Fruit fly (Drosophila melanogaster) whole organism, embryonic: ENCODE results near the gene CG8891.

Experiments used
- Ada2b ChIP-seq: fragments of 200-800 bp; sonication (Bioruptor generic); IDR thresholded peaks from 2 replicates; pipeline ENCODE4 v1.3.6; 2022; ENCODE audit warnings: missing biosample characterization, missing genetic modification characterization
- BEAF-32 ChIP-seq: fragments of 200-800 bp; sonication (Bioruptor generic); optimal IDR thresholded peaks from 3 replicates; lab custom pipeline; 2017; ENCODE audit warnings: missing biosample characterization, missing genetic modification characterization, mild to moderate bottlenecking, moderate library complexity, missing genetic modification reagents
- Blimp-1 ChIP-seq: fragments of 200-800 bp; sonication (Bioruptor generic); optimal IDR thresholded peaks from 3 replicates; lab custom pipeline; 2018; ENCODE audit warnings: missing biosample characterization, missing genetic modification characterization, mild to moderate bottlenecking, moderate library complexity, missing genetic modification reagents
- CG10274 ChIP-seq: fragments of 200-800 bp; sonication (Bioruptor generic); optimal IDR thresholded peaks from 3 replicates; lab custom pipeline; 2017; ENCODE audit warnings: missing biosample characterization, mild to moderate bottlenecking, missing genetic modification characterization
- CG10654 ChIP-seq: fragments of 200-800 bp; sonication (Bioruptor generic); optimal IDR thresholded peaks from 2 replicates; lab custom pipeline; 2016; ENCODE audit warnings: missing biosample characterization, missing genetic modification characterization
- CG12391 ChIP-seq: fragments of 200-800 bp; sonication (Bioruptor generic); optimal IDR thresholded peaks from 3 replicates; lab custom pipeline; 2018; ENCODE audit warnings: missing biosample characterization, mild to moderate bottlenecking, missing genetic modification characterization, moderate library complexity
- CG13424 ChIP-seq: fragments of 200-800 bp; sonication (Bioruptor generic); optimal IDR thresholded peaks from 2 replicates; lab custom pipeline; 2019; ENCODE audit warnings: missing biosample characterization, mild to moderate bottlenecking, missing genetic modification characterization, moderate library complexity
- CG13894 ChIP-seq: fragments of 200-800 bp; sonication (Bioruptor generic); optimal IDR thresholded peaks from 3 replicates; lab custom pipeline; 2018; ENCODE audit warnings: missing biosample characterization, mild to moderate bottlenecking, missing genetic modification characterization, moderate library complexity
- CG14050 ChIP-seq: fragments of 200-800 bp; sonication (Bioruptor generic); IDR thresholded peaks from 3 replicates; pipeline ENCODE4 v1.3.6; 2022; ENCODE audit warnings: missing biosample characterization, missing genetic modification characterization
- CG14860 ChIP-seq: fragments of 200-800 bp; sonication (Bioruptor generic); IDR thresholded peaks from 3 replicates; pipeline ENCODE4 v1.3.6; 2022; ENCODE audit warnings: missing biosample characterization, missing genetic modification characterization; ENCODE audit not compliant: partially characterized antibody
- CG17359 ChIP-seq: fragments of 200-800 bp; sonication (Bioruptor generic); optimal IDR thresholded peaks from 3 replicates; lab custom pipeline; 2018; ENCODE audit warnings: missing biosample characterization, mild to moderate bottlenecking, missing genetic modification characterization, moderate library complexity
- CG2678 ChIP-seq: fragments of 200-800 bp; sonication (Bioruptor generic); optimal IDR thresholded peaks from 3 replicates; lab custom pipeline; 2019; ENCODE audit warnings: missing biosample characterization, mild to moderate bottlenecking, missing genetic modification characterization, moderate library complexity
- CG31224 ChIP-seq: fragments of 200-800 bp; sonication (Bioruptor generic); IDR thresholded peaks from 2 replicates; pipeline ENCODE4 v1.3.6; 2022; ENCODE audit warnings: missing biosample characterization, missing genetic modification characterization
- CG3163 ChIP-seq: fragments of 200-800 bp; sonication (Bioruptor generic); optimal IDR thresholded peaks from 3 replicates; lab custom pipeline; 2016; ENCODE audit warnings: missing biosample characterization, missing genetic modification characterization
- CG4404 ChIP-seq: fragments of 200-800 bp; sonication (Bioruptor generic); IDR thresholded peaks from 2 replicates; pipeline ENCODE4 v1.3.6; 2022; ENCODE audit warnings: missing biosample characterization, missing genetic modification characterization
- CG7271 ChIP-seq: fragments of 200-800 bp; sonication (Bioruptor generic); optimal IDR thresholded peaks from 2 replicates; lab custom pipeline; 2018; ENCODE audit warnings: missing biosample characterization, mild to moderate bottlenecking, missing genetic modification characterization, moderate library complexity
- CG7357 ChIP-seq: fragments of 200-800 bp; sonication (Bioruptor generic); IDR thresholded peaks from 3 replicates; pipeline ENCODE4 v1.3.6; 2022; ENCODE audit warnings: missing biosample characterization, missing genetic modification characterization
- CG7928 ChIP-seq: fragments of 200-800 bp; sonication (Bioruptor generic); optimal IDR thresholded peaks from 2 replicates; lab custom pipeline; 2017; ENCODE audit warnings: missing biosample characterization, mild to moderate bottlenecking, missing genetic modification characterization
- Camta ChIP-seq: fragments of 200-800 bp; sonication (Bioruptor generic); optimal IDR thresholded peaks from 2 replicates; lab custom pipeline; 2016; ENCODE audit warnings: missing biosample characterization, missing genetic modification characterization
- Dfd ChIP-seq, 2 experiments: fragments of >200 bp; optimal IDR thresholded peaks; 2 replicates each; lab custom pipeline; 2017; ENCODE audit warnings: missing biosample characterization in 2 of 2, missing genetic modification characterization in 2 of 2
- Fer1 ChIP-seq: fragments of 200-800 bp; sonication (Bioruptor generic); optimal IDR thresholded peaks from 2 replicates; lab custom pipeline; 2017; ENCODE audit warnings: missing biosample characterization, mild to moderate bottlenecking, missing genetic modification characterization
- Gug ChIP-seq: fragments of 200-800 bp; sonication (Bioruptor generic); IDR thresholded peaks from 4 replicates; pipeline ENCODE4 v1.3.6; 2022; ENCODE audit warnings: missing biosample characterization, missing genetic modification characterization
- H2.0 ChIP-seq: fragments of 200-800 bp; sonication (Bioruptor generic); IDR thresholded peaks from 2 replicates; pipeline ENCODE4 v1.3.6; 2022; ENCODE audit warnings: missing biosample characterization, missing genetic modification characterization
- Hey ChIP-seq: fragments of 200-800 bp; sonication (Bioruptor generic); optimal IDR thresholded peaks from 3 replicates; lab custom pipeline; 2018; ENCODE audit warnings: missing biosample characterization, mild to moderate bottlenecking, missing genetic modification characterization
- Hr3 ChIP-seq: fragments of 200-800 bp; sonication (Bioruptor generic); optimal IDR thresholded peaks from 3 replicates; lab custom pipeline; 2016; ENCODE audit warnings: missing biosample characterization, missing genetic modification characterization
- PHDP ChIP-seq: fragments of 200-800 bp; sonication (Bioruptor generic); optimal IDR thresholded peaks from 3 replicates; lab custom pipeline; 2018; ENCODE audit warnings: missing biosample characterization, mild to moderate bottlenecking, missing genetic modification characterization, moderate library complexity
- Ptx1 ChIP-seq: fragments of 200-800 bp; sonication (Bioruptor generic); IDR thresholded peaks from 2 replicates; pipeline ENCODE4 v1.3.6; 2022; ENCODE audit warnings: missing biosample characterization, missing genetic modification characterization
- al ChIP-seq: fragments of 200-800 bp; sonication (Bioruptor generic); IDR thresholded peaks from 2 replicates; pipeline ENCODE4 v1.3.6; 2022; ENCODE audit warnings: missing biosample characterization, missing genetic modification characterization
- ara ChIP-seq: fragments of 200-800 bp; sonication (Bioruptor generic); IDR thresholded peaks from 2 replicates; pipeline ENCODE4 v1.3.6; 2022; ENCODE audit warnings: missing biosample characterization, missing genetic modification characterization
- bab2 ChIP-seq: fragments of 200-800 bp; sonication (Bioruptor generic); optimal IDR thresholded peaks from 2 replicates; lab custom pipeline; 2016; ENCODE audit warnings: missing biosample characterization, missing genetic modification characterization
- bigmax ChIP-seq: fragments of 200-800 bp; sonication (Bioruptor generic); optimal IDR thresholded peaks from 2 replicates; lab custom pipeline; 2018; ENCODE audit warnings: missing biosample characterization, mild to moderate bottlenecking, missing genetic modification characterization
- btn ChIP-seq: fragments of 200-800 bp; sonication (Bioruptor generic); optimal IDR thresholded peaks from 2 replicates; lab custom pipeline; 2016; ENCODE audit warnings: missing biosample characterization, missing genetic modification characterization
- cad ChIP-seq: fragments of >200 bp; optimal IDR thresholded peaks from 2 replicates; lab custom pipeline; 2017; ENCODE audit warnings: missing biosample characterization, missing genetic modification characterization
- cas ChIP-seq: fragments of 200-800 bp; sonication (Bioruptor generic); IDR thresholded peaks from 2 replicates; pipeline ENCODE4 v1.3.6; 2022; ENCODE audit warnings: missing biosample characterization, missing genetic modification characterization
- dati ChIP-seq: fragments of 200-800 bp; sonication (Bioruptor generic); IDR thresholded peaks from 2 replicates; pipeline ENCODE4 v1.3.6; 2022; ENCODE audit warnings: missing biosample characterization, missing genetic modification characterization
- en ChIP-seq: fragments of 200-800 bp; sonication (Bioruptor generic); optimal IDR thresholded peaks from 2 replicates; lab custom pipeline; 2016; ENCODE audit warnings: missing biosample characterization, missing genetic modification characterization
- ewg ChIP-seq: fragments of 200-800 bp; sonication (Bioruptor generic); optimal IDR thresholded peaks from 3 replicates; lab custom pipeline; 2017; ENCODE audit warnings: mild to moderate bottlenecking, missing biosample characterization, missing genetic modification reagents, missing genetic modification characterization
- fd64A ChIP-seq: fragments of 200-800 bp; sonication (Bioruptor generic); optimal IDR thresholded peaks from 3 replicates; lab custom pipeline; 2018; ENCODE audit warnings: missing biosample characterization, mild to moderate bottlenecking, missing genetic modification characterization
- her ChIP-seq: fragments of 200-800 bp; sonication (Bioruptor generic); optimal IDR thresholded peaks from 2 replicates; lab custom pipeline; 2016; ENCODE audit warnings: missing biosample characterization, missing genetic modification characterization
- lilli ChIP-seq: fragments of 200-800 bp; sonication (Bioruptor generic); optimal IDR thresholded peaks from 3 replicates; lab custom pipeline; 2016; ENCODE audit warnings: missing biosample characterization, missing genetic modification characterization
- luna ChIP-seq: fragments of 200-800 bp; sonication (Bioruptor generic); optimal IDR thresholded peaks from 2 replicates; lab custom pipeline; 2016; ENCODE audit warnings: missing biosample characterization, missing genetic modification characterization
- maf-S ChIP-seq: fragments of 200-800 bp; sonication (Bioruptor generic); optimal IDR thresholded peaks from 2 replicates; lab custom pipeline; 2016; ENCODE audit warnings: missing biosample characterization, missing genetic modification characterization
- nom ChIP-seq: fragments of 200-800 bp; sonication (Bioruptor generic); optimal IDR thresholded peaks from 2 replicates; lab custom pipeline; 2017; ENCODE audit warnings: missing biosample characterization, missing genetic modification characterization, mild to moderate bottlenecking, moderate library complexity, missing genetic modification reagents
- odd ChIP-seq: fragments of 200-800 bp; sonication (Bioruptor generic); optimal IDR thresholded peaks from 2 replicates; lab custom pipeline; 2017; ENCODE audit warnings: missing biosample characterization, mild to moderate bottlenecking, missing genetic modification characterization
- prd ChIP-seq, 3 experiments: fragments of >200 bp in 2 of 3; fragments of 200-800 bp in 1 of 3; sonication (Bioruptor generic) in 1 of 3; optimal IDR thresholded peaks in 2 of 3; IDR thresholded peaks in 1 of 3; 2 replicates in 2 of 3; 3 replicates in 1 of 3; pipeline versions ENCODE4 v1.3.6 to Lab custom; 2017 to 2022; ENCODE audit warnings: missing biosample characterization in 1 of 3, missing genetic modification characterization in 1 of 3
- schlank ChIP-seq: fragments of 200-800 bp; sonication (Bioruptor generic); optimal IDR thresholded peaks from 2 replicates; lab custom pipeline; 2018; ENCODE audit warnings: missing biosample characterization, mild to moderate bottlenecking, missing genetic modification characterization
- stwl ChIP-seq: fragments of 200-800 bp; sonication (Bioruptor generic); optimal IDR thresholded peaks from 3 replicates; lab custom pipeline; 2018; ENCODE audit warnings: missing biosample characterization, mild to moderate bottlenecking, missing genetic modification characterization, moderate library complexity
- tap ChIP-seq: fragments of 200-800 bp; optimal IDR thresholded peaks from 3 replicates; lab custom pipeline; 2019; ENCODE audit warnings: missing biosample characterization, mild to moderate bottlenecking, missing genetic modification characterization, moderate library complexity
- ttk ChIP-seq: fragments of 200-800 bp; sonication (Bioruptor generic); IDR thresholded peaks from 2 replicates; pipeline ENCODE4 v2.1.2; 2022; ENCODE audit warnings: missing biosample characterization, missing genetic modification characterization

The CG8891 gene

DNA sequence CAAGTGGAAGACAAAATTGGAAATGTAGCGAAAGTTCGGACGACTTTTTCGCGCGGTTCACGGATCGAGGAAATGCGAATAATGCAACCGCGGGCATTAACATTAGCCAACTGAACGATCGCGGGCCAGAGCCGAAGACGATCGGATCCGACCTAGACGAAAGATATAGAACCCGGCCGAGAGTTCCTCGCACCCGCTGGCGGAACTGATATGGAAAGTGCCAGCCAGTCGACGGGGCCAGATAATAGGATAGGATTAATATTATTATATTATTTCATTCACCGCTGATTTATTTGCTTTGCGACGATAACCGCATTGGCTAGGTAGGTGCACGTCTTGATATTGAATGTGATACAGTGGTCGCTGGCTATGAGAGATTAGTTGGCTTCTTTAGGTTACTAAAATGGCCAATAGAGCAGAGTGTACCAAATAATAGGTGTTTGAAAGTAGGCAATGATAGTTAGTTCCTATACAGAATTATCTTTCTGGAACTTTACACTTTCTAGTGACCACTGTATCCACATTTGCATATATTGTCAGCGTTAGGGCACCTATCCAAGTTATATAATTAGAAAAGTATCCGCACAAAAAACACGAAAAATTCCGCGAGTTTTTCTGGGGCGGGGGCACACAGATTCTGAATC, 20.3 kb upstream of the CG8891 start (continued):
- TF ChIP-seq Fer1 (GFP tag; lab: Kevin White, UChicago), result peak; percentile 41
- TF ChIP-seq Ada2b (GFP tag; lab: Robert Waterston, UW), result peak; percentile 76
- TF ChIP-seq prd (optimal IDR thresholded peaks at IDR 0.05; lab: Kevin White, UChicago), result no peak
- TF ChIP-seq prd (GFP tag; IDR thresholded peaks at IDR 0.05; lab: Robert Waterston, UW), result peak; percentile 87
- TF ChIP-seq Dfd (GFP tag; optimal IDR thresholded peaks at IDR 0.05; lab: Kevin White, UChicago), result no peak
- TF ChIP-seq CG10654 (GFP tag; lab: Kevin White, UChicago), result peak; percentile 21
- 0 out of 2 replicates have a peak, but pooled peaks have one; percentile 49 for TF ChIP-seq dati (GFP tag; lab: Robert Waterston, UW)
- peak; percentile 52 for TF ChIP-seq schlank (tag; lab: Kevin White, UChicago)
- TF ChIP-seq lilli (GFP tag; lab: Kevin White, UChicago), result peak; percentile 67
- TF ChIP-seq ttk (GFP tag; lab: Robert Waterston, UW), result peak; percentile 72; the same call in 1 of the 2 replicates
- TF ChIP-seq ewg (GFP tag; lab: Kevin White, UChicago), result peak; percentile 41
- no peak for TF ChIP-seq cas
- TF ChIP-seq bab2 (GFP tag; lab: Kevin White, UChicago), result peak; percentile 50
- TF ChIP-seq Hey (tag; lab: Kevin White, UChicago), result peak; percentile 4
- no peak for TF ChIP-seq cad (GFP tag; lab: Kevin White, UChicago)
- no peak for TF ChIP-seq nom (GFP tag; lab: Kevin White, UChicago)
- TF ChIP-seq CG17359, result peak; percentile 78
- peak; percentile 54; the same call in 1 of the 2 replicates for TF ChIP-seq CG31224 (GFP tag; lab: Robert Waterston, UW)
- peak; percentile 2 for TF ChIP-seq fd64A (GFP tag; lab: Kevin White, UChicago)
- TF ChIP-seq CG12391 (tag; lab: Kevin White, UChicago), result peak; percentile 60
- peak; percentile 77 for TF ChIP-seq CG2678 (tag; lab: Kevin White, UChicago)
- TF ChIP-seq odd, result peak; percentile 41
- TF ChIP-seq her (GFP tag; lab: Kevin White, UChicago), result peak; percentile 29
- peak; percentile 25; the same call in 1 of the 2 replicates for TF ChIP-seq al (GFP tag; lab: Robert Waterston, UW)
- no peak for TF ChIP-seq BEAF-32 (GFP tag; lab: Kevin White, UChicago)
- peak; percentile 46 for TF ChIP-seq luna (GFP tag; lab: Kevin White, UChicago)
- TF ChIP-seq Gug (GFP tag; lab: Robert Waterston, UW), result peak; percentile 85
- TF ChIP-seq bigmax (GFP tag; lab: Kevin White, UChicago), result no peak
- no peak for TF ChIP-seq CG7271 (tag; lab: Kevin White, UChicago)
- TF ChIP-seq CG4404 (GFP tag; lab: Robert Waterston, UW), result peak; percentile 78
- TF ChIP-seq CG13424, result peak; percentile 64
- peak; percentile 78 for TF ChIP-seq ara (GFP tag; lab: Robert Waterston, UW)
- peak; percentile 28 for TF ChIP-seq CG10274 (GFP tag; lab: Kevin White, UChicago)
- TF ChIP-seq CG14050 (GFP tag; lab: Robert Waterston, UW), result 0 out of 3 replicates have a peak, but pooled peaks have one; percentile 22
- peak; percentile 69 for TF ChIP-seq tap (tag; lab: Kevin White, UChicago)
- TF ChIP-seq CG7357 (GFP tag; lab: Robert Waterston, UW), result peak; percentile 55; the same call in 1 of the 3 replicates
- peak; percentile 33 for TF ChIP-seq CG13894 (tag; lab: Kevin White, UChicago)
- TF ChIP-seq H2.0, result peak; percentile 63
- TF ChIP-seq en, result peak; percentile 16
- peak; percentile 23 for TF ChIP-seq CG7928 (GFP tag; lab: Kevin White, UChicago)
- TF ChIP-seq CG14860 (GFP tag; lab: Robert Waterston, UW), result no peak
- peak; percentile 38 for TF ChIP-seq maf-S (GFP tag; lab: Kevin White, UChicago)
- TF ChIP-seq Ptx1 (GFP tag; lab: Robert Waterston, UW), result peak; percentile 76
- peak; percentile 75 for TF ChIP-seq btn
- peak; percentile 55 for TF ChIP-seq PHDP (tag; lab: Kevin White, UChicago)
- peak; percentile 46 for TF ChIP-seq Hr3 (GFP tag; lab: Kevin White, UChicago)
- TF ChIP-seq Camta (GFP tag; lab: Kevin White, UChicago), result peak; percentile 30
- no peak for TF ChIP-seq stwl
- peak; percentile 62 for TF ChIP-seq Blimp-1 (GFP tag; lab: Kevin White, UChicago)
- TF ChIP-seq CG3163 (GFP tag; lab: Kevin White, UChicago), result no peak
